Worm (Caenorhabditis elegans) whole organism, L3 larva: ENCODE data around the gene dmsr-14.

Experiments used
- ama-1 ChIP-seq: fragments of 150-350 bp; optimal IDR thresholded peaks from 2 replicates; lab custom pipeline; 2018
- unc-62 ChIP-seq: fragments of 150-350 bp; sonication (generic microtip); optimal IDR thresholded peaks from 4 replicates; lab custom pipeline; 2014; ENCODE audit warnings: missing biosample characterization, missing genetic modification reagents, missing genetic modification characterization

- TF ChIP-seq unc-62, result no peak
- TF ChIP-seq ama-1 (lab: Kevin White, UChicago), result no peak
Observed at ce11 chrV:6854711-6855110, 37.6 kb upstream of the dmsr-14 start, which contains the start of gene gpa-10.
